Worm (Caenorhabditis elegans) whole organism, young adult: ENCODE measurements around the gene kin-15.

Source experiments
- dpl-1 ChIP-seq: fragments of 150-350 bp; optimal IDR thresholded peaks from 2 replicates; lab custom pipeline; 2014; ENCODE audit warnings: missing biosample characterization, missing genetic modification reagents, missing genetic modification characterization
- hrde-1 ChIP-seq: sonication (generic microtip); optimal IDR thresholded peaks from 2 replicates; lab custom pipeline; 2016; ENCODE audit warnings: missing genetic modification characterization, mild to moderate bottlenecking, missing compliant biosample characterization, moderate library complexity, missing genotype, missing genetic modification reagents, borderline replicate concordance
- lin-40 ChIP-seq: sonication (generic microtip); optimal IDR thresholded peaks from 2 replicates; lab custom pipeline; 2016; ENCODE audit warnings: missing genetic modification characterization, mild to moderate bottlenecking, missing compliant biosample characterization, missing genotype, missing genetic modification reagents

DNA sequence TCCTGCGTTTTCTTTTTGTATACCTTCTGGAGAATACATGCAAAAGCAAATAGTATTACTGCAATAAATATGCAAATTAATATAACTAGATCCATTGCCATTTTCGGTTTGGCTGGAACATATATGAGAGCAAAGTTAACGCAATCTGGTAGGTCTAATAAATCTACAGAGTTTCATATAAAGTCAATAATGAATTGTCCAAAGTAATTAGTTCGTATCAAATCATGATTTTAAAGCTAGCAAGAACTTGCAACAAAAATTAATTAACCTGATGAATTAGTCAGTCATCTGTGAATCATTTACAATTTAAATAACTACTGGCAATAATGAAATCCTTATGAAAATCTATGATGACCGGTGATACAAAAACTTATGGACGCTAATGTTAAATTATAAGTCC is 11.9 kb upstream of the kin-15 start, which contains the start of gene R09D1.13:
- TF ChIP-seq dpl-1 (GFP tag; lab: Kevin White, UChicago), result no peak
- TF ChIP-seq hrde-1 (tag; lab: Kevin White, UChicago), result no peak
- no peak for TF ChIP-seq lin-40 (tag; lab: Kevin White, UChicago)
